Worm (Caenorhabditis elegans): ENCODE measurements around the gene C49G7.13.

C49G7.13 gene

DNA sequence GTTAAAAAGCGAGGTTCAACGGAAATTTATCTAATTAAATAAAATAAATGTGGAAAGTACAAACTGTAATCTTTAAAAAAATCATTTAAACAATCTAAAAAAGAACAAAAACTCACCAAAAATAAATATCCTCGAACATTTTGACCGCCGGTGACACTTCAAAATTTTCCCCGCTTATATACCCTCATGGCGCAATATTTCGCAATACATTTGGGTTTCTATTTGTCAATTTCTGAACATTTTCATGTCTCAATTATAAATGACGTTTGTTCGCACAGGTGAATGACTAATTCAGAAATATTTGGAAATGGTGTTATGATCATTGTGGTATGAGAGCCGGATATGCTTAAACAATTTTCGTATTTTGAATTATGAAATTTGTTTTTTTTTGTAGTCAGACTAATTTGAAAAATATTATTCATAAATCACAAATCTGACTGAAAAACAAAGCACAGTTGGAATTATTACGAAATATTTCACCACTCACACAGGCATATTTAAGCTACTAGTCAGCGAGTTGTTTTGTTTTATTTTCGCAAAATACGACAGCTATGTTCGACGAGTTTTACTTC lies 6.0 kb downstream of the C49G7.13 start, which contains the start of the genes C49G7.10 and irg-2:
TSS of gene C49G7.10 (minus strand) at position 169 of the 572 bp plus-strand sequence.
TSS of gene irg-2 (plus strand) at position 329 of the 572 bp plus-strand sequence.
- TF ChIP-seq skn-1 (tag; optimal IDR thresholded peaks at IDR 0.05) (no peak), lin-39 (tag; optimal IDR thresholded peaks at IDR 0.05) (no peak), nhr-67 (tag; optimal IDR thresholded peaks at IDR 0.05) (no peak), elt-1 (tag; optimal IDR thresholded peaks at IDR 0.05) (no peak), ceh-82 (tag; optimal IDR thresholded peaks at IDR 0.05) (no peak), lin-15B (tag; optimal IDR thresholded peaks at IDR 0.05) (no peak), ztf-4 (tag; optimal IDR thresholded peaks at IDR 0.05) (no peak), daf-12 (tag; optimal IDR thresholded peaks at IDR 0.05) (no peak), ceh-9 (tag; optimal IDR thresholded peaks at IDR 0.05) (no peak), zag-1 (tag; optimal IDR thresholded peaks at IDR 0.05) (no peak), mdl-1 (tag; optimal IDR thresholded peaks at IDR 0.05) (no peak), pqm-1 (tag; optimal IDR thresholded peaks at IDR 0.05) (no peak), unc-39 (tag; optimal IDR thresholded peaks at IDR 0.05) (no peak), hmg-11 (tag; optimal IDR thresholded peaks at IDR 0.05) (no peak), ZK546.5 (tag; optimal IDR thresholded peaks at IDR 0.05) (no peak), nhr-28 (tag; optimal IDR thresholded peaks at IDR 0.05) (no peak), aly-2 (tag; optimal IDR thresholded peaks at IDR 0.05) (no peak), nhr-76 (tag; optimal IDR thresholded peaks at IDR 0.05) (no peak), egl-5 (tag; optimal IDR thresholded peaks at IDR 0.05) (no peak), fkh-2 (tag; optimal IDR thresholded peaks at IDR 0.05) (no peak)

DNA sequence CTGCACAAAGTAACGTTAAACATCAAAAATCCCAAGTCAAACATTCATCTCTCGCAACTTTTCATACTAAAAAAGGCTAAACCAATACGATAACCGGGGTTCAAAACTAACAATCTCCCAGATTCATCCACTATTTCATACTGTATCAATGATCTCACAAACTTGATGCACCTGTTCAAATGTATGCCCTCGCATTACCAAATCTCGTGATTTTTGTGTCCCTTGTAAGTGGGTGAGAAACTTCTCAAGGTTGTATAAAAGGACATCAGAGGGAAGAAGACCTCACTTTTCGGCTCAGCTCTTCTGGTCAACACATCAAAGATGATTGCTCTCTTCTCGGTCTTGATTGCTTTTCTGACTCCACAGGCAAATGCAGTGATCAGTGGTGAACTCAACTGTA lies 7.7 kb downstream of the C49G7.13 start, which contains the start of gene phat-3:
TSS of gene phat-3 (plus strand) at position 301 of the 400 bp plus-strand sequence.
- no peak for TF ChIP-seq nhr-25 (tag; optimal IDR thresholded peaks at IDR 0.05)
- no peak for TF ChIP-seq mml-1 (tag; optimal IDR thresholded peaks at IDR 0.05)
- no peak for TF ChIP-seq skn-1 (tag; optimal IDR thresholded peaks at IDR 0.05)
- TF ChIP-seq unc-39 (tag; optimal IDR thresholded peaks at IDR 0.05) = no peak
- no peak for TF ChIP-seq nhr-76 (tag; optimal IDR thresholded peaks at IDR 0.05)
- TF ChIP-seq nhr-28 (tag; optimal IDR thresholded peaks at IDR 0.05) = no peak
- TF ChIP-seq nhr-11 (tag; optimal IDR thresholded peaks at IDR 0.05) = no peak
- TF ChIP-seq nhr-67 (tag; optimal IDR thresholded peaks at IDR 0.05) = no peak
- TF ChIP-seq ZK546.5 (tag; optimal IDR thresholded peaks at IDR 0.05) = no peak
- no peak for TF ChIP-seq ceh-16 (tag; optimal IDR thresholded peaks at IDR 0.05)
- TF ChIP-seq mdl-1 (tag; optimal IDR thresholded peaks at IDR 0.05) = no peak
- TF ChIP-seq nhr-77 (tag; optimal IDR thresholded peaks at IDR 0.05) = no peak
- TF ChIP-seq lin-39 (tag; optimal IDR thresholded peaks at IDR 0.05) = no peak
- no peak for TF ChIP-seq jun-1 (tag; optimal IDR thresholded peaks at IDR 0.05)

DNA sequence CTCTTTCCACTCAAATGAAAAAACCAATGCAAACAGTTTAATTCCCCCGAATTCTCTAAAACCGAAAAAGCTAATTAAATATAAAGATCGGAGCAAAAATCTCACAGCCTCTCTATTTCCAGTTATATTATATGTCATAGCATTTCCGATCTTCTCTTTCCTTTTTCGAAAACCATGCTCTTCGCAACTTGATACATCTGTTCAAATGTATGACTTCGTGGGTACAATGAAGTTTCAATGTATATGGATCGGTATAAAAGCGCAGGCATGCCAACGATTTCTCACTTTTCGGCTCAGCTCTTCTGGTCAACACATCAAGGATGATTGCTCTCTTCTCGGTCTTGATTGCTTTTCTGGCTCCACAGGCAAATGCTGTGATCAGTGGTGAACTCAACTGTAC lies 10.2 kb downstream of the C49G7.13 start, which contains the start of gene phat-7:
TSS of gene phat-7 (plus strand) at position 301 of the 400 bp plus-strand sequence.
- no peak for TF ChIP-seq egl-27 (tag; optimal IDR thresholded peaks at IDR 0.05)
- no peak for TF ChIP-seq nhr-12 (tag; optimal IDR thresholded peaks at IDR 0.05)
- no peak for TF ChIP-seq sea-2 (GFP tag; optimal IDR thresholded peaks at IDR 0.05)
- no peak for TF ChIP-seq fkh-10 (GFP tag; optimal IDR thresholded peaks at IDR 0.05)

DNA sequence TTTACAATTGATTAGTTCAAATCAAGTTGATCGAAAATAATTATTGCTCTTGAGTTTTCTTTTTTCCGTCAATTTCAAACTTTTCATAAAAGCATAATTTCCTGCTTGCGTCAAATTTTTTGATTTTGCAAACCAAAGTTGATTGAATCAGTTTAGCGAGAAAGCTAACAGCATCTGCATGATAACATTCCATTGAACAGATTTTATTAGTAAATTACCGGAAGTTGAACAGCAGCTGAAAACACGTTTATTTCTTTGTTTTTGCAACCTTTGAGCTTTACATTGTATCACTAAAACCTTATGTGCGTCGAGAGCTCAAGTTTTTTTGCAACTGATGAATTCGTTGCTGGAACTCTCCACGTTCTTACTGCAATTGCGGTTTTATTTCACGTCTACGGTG lies 11.6 kb downstream of the C49G7.13 start, which contains the start of gene srh-169:
TSS of gene srh-169 (plus strand) at position 301 of the 400 bp plus-strand sequence.
- TF ChIP-seq nhr-77 (tag; optimal IDR thresholded peaks at IDR 0.05) (no peak), nfya-1 (tag; optimal IDR thresholded peaks at IDR 0.05; ENCODE audit: insufficient read depth) (no peak), skn-1 (tag; optimal IDR thresholded peaks at IDR 0.05) (no peak), lin-39 (tag; optimal IDR thresholded peaks at IDR 0.05) (no peak), ceh-28 (tag; optimal IDR thresholded peaks at IDR 0.05) (no peak), egl-5 (tag; optimal IDR thresholded peaks at IDR 0.05) (no peak), ceh-82 (tag; optimal IDR thresholded peaks at IDR 0.05) (no peak), sea-2 (GFP tag; optimal IDR thresholded peaks at IDR 0.05) (no peak)

DNA sequence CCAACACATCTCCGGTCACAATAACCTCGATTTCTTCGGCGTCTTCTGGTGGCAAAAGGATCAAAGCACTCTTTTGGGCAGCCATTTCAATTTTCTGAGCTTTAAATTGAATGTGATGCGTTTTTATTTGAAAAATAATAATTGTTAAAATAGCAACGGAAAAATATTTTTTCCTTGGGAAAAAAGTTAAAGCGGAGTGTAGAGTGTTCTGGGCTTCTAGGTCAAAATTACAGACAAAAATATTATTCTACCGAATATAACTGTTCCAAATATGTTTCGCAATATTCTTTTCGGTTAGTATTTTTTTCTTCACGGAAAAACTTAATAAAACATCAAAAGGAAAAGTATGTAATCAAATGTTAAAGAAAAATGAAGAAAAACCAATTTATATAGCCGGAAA lies 19.1 kb downstream of the C49G7.13 start, which contains the start of gene djr-1.2:
TSS of gene djr-1.2 (minus strand) at position 101 of the 400 bp plus-strand sequence.
- TF ChIP-seq ceh-82 (tag; optimal IDR thresholded peaks at IDR 0.05) = no peak
- TF ChIP-seq nhr-28 (tag; optimal IDR thresholded peaks at IDR 0.05) = no peak
- TF ChIP-seq hmg-11 (tag; optimal IDR thresholded peaks at IDR 0.05) = no peak
- no peak for TF ChIP-seq nhr-25 (tag; optimal IDR thresholded peaks at IDR 0.05)
- no peak for TF ChIP-seq egl-27 (tag; optimal IDR thresholded peaks at IDR 0.05)
- no peak for TF ChIP-seq eor-1 (tag; optimal IDR thresholded peaks at IDR 0.05)
- TF ChIP-seq jun-1 (tag; optimal IDR thresholded peaks at IDR 0.05) = no peak
- no peak for TF ChIP-seq fkh-2 (tag; optimal IDR thresholded peaks at IDR 0.05)
